Fruit fly (Drosophila melanogaster) whole organism: ENCODE results near the gene CG32988.

Source experiments
- CG8478 ChIP-seq: fragments of >200 bp; optimal IDR thresholded peaks from 2 replicates; lab custom pipeline; 2018; ENCODE audit warnings: inconsistent platforms
- Dll ChIP-seq: fragments of >200 bp; optimal IDR thresholded peaks from 2 replicates; lab custom pipeline; 2017
- EcR ChIP-seq, 2 experiments: fragments of >200 bp; optimal IDR thresholded peaks; 2 replicates each; lab custom pipeline; 2017; ENCODE audit warnings: missing biosample characterization in 2 of 2, missing genetic modification characterization in 2 of 2, missing genetic modification reagents in 2 of 2
- pan ChIP-seq: fragments of >200 bp; optimal IDR thresholded peaks from 2 replicates; lab custom pipeline; 2017
- psq ChIP-seq: fragments of >200 bp; optimal IDR thresholded peaks from 2 replicates; lab custom pipeline; 2017
- usp ChIP-seq: fragments of >200 bp; optimal IDR thresholded peaks from 2 replicates; lab custom pipeline; 2017; ENCODE audit warnings: missing biosample characterization, missing genetic modification characterization, mixed read lengths

The CG32988 gene

DNA sequence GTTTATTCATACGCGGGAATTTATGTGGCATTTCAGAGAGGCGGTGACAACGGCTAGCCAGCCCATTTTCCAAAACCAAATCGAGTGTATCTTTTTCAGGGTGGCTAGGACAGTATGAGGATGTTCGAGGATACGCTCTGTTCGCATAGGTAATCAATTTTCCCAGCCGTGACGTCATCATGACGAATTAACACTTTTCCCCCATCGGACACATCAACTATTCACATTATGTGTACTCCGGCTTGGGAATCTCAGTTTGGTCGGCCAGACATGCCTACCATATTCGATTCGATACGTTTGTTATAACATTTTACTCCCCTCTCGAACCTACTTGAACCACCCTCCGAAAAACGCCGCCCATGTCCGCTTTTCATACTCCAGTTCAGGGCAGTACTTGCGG, 21.1 kb upstream of the CG32988 start:
- TF ChIP-seq CG8478, result no peak
- no peak for TF ChIP-seq psq (lab: Kevin White, UChicago)
- no peak for TF ChIP-seq Dll (lab: Kevin White, UChicago)
- TF ChIP-seq usp (GFP tag; lab: Kevin White, UChicago), result no peak

DNA sequence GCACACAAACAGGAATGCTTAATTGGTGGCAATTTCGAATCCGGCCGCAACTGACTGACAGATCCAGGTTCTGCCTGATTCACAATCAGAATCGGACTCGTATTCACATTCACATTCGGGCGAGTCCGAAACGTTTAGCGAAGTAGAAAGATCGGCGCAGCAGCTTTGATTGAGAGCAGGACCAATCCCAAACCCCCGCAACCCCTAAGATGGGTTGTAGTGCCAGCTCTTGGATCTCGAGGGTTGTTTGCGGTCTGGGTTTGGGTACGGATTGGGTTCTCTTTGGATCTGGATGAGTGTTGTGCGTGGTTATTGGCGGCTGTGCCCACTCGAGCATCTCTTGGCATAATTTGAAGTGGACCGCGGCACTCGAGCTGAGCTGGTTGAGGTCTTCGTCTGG, 20.0 kb upstream of the CG32988 start:
- no peak for TF ChIP-seq usp (GFP tag; lab: Kevin White, UChicago)
- TF ChIP-seq EcR (GFP tag; optimal IDR thresholded peaks at IDR 0.05; lab: Kevin White, UChicago), result no peak
- TF ChIP-seq CG8478, result no peak
- no peak for TF ChIP-seq Dll (lab: Kevin White, UChicago)
- no peak for TF ChIP-seq psq (lab: Kevin White, UChicago)
- no peak for TF ChIP-seq pan

DNA sequence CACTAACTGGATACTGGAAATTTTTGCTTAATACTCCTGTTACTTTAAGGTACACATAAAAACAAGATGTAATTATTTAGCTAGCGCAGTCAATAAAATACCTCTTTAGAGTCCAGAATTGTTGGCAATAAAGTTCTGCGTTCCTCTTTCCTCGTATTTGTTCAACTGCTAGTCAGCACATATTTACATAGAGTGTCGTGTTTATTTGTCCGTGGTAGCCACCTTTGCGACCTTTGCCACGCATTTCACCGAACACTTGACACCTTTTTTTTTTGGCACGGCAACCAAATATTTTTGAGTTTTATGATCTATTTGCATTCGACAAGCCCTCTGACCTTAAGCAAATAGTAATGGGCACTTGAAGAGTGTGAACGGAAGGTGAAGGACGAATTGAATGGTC, 18.7 kb upstream of the CG32988 start:
- TF ChIP-seq EcR (GFP tag; optimal IDR thresholded peaks at IDR 0.05; lab: Kevin White, UChicago) (no peak), Dll (lab: Kevin White, UChicago) (no peak), usp (GFP tag; lab: Kevin White, UChicago) (no peak), CG8478 (no peak)

DNA sequence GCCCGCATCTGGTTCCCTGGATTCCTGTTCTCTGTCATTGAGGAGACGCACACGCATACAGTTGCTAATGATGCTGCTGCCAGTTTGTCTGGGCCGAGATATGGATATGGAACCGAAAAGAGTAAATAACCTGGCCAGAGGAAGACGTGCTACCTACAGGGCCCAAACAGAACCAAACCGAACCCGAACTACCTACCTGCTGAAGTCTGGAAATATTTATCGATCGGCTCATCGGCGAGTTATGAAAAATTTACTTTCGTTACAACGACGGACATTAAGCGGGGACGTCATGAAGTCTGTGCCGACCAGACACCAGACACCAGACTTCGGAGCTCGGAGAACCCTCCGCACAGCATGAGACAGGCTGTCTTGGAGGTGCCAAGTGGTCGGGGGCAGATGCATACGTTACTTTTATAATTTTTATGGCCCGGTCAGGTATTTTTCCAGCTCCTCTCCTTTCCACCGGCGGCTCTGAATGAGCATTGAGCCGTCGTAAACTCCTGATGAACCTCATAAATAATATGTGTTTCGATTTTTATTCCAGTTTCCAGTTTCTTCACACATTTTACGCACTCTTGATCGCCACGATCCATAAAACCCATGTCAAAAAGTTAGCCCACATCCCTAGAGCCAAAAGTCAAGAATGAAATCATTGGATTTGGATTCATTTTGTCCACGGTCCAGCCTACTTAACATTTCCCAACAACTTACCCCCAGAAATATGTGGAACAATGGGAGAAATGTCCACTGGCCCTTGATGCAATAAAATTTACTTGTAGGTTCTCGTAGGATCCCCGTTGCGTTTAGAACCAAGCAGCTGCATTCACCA, 17.7 kb upstream of the CG32988 start:
- TF ChIP-seq CG8478, result no peak
- TF ChIP-seq Dll (lab: Kevin White, UChicago), result no peak
- TF ChIP-seq usp (GFP tag; lab: Kevin White, UChicago), result no peak
- no peak for TF ChIP-seq EcR (GFP tag; optimal IDR thresholded peaks at IDR 0.05; lab: Kevin White, UChicago)
- TF ChIP-seq psq (lab: Kevin White, UChicago), result no peak
- no peak for TF ChIP-seq pan

DNA sequence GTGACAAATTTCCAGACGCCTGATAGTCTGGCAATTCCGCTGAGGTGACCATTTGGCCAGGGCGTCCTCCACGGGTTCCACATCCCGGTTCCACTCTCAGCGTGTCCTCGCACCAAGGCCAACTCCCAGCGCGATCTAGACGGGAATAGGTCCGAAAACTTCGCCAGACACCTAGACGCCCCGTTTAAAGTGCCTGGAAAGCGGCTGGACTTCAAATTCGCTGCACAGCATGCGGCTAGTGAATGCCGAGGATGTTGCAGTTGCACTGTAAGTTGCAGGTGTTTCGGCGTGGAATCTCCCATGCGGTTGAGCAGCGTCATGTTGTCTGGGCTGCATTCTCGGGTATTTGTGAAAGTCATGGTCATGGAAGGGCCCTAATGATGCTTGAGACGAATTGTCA, 15.5 kb upstream of the CG32988 start:
- TF ChIP-seq CG8478, result no peak
- no peak for TF ChIP-seq usp (GFP tag; lab: Kevin White, UChicago)
- TF ChIP-seq EcR (GFP tag; optimal IDR thresholded peaks at IDR 0.05; lab: Kevin White, UChicago), result no peak
- no peak for TF ChIP-seq psq (lab: Kevin White, UChicago)

DNA sequence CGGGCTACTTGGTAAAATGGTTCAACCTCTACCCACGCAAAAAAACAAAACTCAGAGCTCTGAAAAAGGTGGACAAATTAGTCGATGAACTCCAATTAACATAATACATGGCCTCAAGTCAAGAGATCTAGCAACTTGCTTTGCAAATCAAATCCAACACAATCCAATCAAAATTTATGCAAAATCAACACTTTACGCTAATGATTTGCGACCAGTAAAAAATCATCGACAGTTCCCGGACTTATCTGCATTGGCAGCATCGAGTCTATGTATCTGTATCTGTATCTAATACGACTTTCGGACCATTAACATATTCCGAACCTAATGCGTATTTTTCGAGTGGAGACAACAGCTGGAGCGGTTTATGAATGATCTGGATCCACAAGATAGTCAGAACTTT, 13.6 kb upstream of the CG32988 start:
- no peak for TF ChIP-seq Dll (lab: Kevin White, UChicago)
- no peak for TF ChIP-seq EcR (GFP tag; optimal IDR thresholded peaks at IDR 0.05; lab: Kevin White, UChicago)
- TF ChIP-seq pan, result no peak
- TF ChIP-seq psq (lab: Kevin White, UChicago), result no peak
- no peak for TF ChIP-seq usp (GFP tag; lab: Kevin White, UChicago)
- TF ChIP-seq CG8478, result no peak

DNA sequence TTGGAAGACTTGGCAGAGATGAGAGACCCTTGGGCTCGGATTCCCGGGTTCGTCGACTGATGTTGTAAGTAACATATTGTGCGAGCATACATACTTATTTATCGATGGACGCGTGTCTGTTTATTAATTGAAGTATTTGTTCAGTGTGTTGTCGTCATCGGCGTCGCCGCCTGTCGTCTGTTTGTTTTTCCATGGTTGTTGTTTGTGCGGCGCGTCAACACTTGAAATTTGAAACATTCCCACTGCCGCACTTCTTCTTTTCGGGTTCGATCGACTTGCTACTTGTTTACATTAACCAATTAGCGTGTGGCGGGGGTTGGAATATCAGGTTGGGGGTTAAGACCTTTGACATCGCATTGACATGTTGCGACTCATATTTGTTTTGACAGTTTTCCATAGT, 12.4 kb upstream of the CG32988 start:
- TF ChIP-seq pan, result no peak
- TF ChIP-seq EcR (GFP tag; optimal IDR thresholded peaks at IDR 0.05; lab: Kevin White, UChicago), result no peak
- TF ChIP-seq usp (GFP tag; lab: Kevin White, UChicago), result no peak
- TF ChIP-seq CG8478, result no peak
- no peak for TF ChIP-seq Dll (lab: Kevin White, UChicago)
- no peak for TF ChIP-seq psq (lab: Kevin White, UChicago)

DNA sequence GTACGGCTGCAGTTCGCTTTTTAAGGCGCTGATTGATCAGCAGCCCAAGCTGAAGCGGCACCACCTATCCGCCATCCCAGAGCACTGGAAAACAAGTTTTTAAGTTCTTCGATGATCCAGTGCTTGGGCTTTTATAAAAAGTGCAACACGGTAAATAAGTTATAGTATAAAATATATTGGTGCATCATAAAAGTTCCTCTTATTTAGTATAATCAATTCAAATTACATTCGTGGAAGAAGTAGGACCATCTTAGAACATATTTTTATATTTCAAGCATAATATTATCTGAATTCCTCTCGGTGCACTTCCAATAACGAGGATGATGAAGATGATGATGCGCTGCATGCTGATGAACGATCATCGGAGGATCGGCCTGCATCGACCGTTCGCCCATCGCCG, 9.2 kb upstream of the CG32988 start:
- no peak for TF ChIP-seq CG8478

DNA sequence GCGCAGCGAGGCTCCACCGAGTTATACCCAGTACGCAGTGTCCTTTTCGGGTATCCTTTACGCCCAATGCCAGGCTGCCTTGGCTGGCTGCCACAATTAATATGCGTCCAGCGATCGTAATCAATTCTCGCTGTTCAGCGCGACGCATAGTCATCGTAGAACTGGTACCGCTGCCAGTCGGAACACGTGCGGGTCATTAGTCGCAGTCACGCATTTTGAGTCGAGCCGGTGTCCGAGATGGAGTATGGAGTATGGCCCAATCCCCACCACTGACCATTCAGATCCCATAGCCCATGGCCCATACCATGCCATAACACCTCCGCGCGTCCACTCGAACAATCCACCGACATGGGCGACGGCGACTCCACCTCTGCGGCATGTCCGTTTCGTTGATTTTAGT, 6.9 kb upstream of the CG32988 start:
- TF ChIP-seq pan, result no peak
- no peak for TF ChIP-seq psq (lab: Kevin White, UChicago)
- no peak for TF ChIP-seq usp (GFP tag; lab: Kevin White, UChicago)
- no peak for TF ChIP-seq CG8478
- TF ChIP-seq Dll (lab: Kevin White, UChicago), result no peak
- TF ChIP-seq EcR (GFP tag; optimal IDR thresholded peaks at IDR 0.05; lab: Kevin White, UChicago), result no peak

DNA sequence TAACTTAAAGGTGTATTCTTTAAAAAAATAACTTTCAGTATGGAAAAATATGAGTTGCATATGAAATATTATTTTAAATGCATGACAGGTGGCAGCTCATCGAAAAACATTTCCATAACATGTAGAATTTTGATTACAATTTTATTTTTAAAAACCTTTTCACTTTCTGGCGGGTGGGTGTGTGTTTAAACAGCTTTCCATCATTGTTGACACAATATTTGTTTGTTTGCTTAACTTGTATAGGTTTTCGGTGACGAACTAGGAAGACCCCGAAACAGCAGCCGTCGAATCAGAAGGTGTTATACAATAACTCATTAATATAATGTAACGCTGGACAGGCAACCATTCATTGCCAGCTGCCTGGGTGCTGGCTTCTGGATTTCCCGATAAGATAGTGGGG, 4.8 kb upstream of the CG32988 start:
- TF ChIP-seq Dll (lab: Kevin White, UChicago) (no peak), psq (lab: Kevin White, UChicago) (no peak), EcR (GFP tag; optimal IDR thresholded peaks at IDR 0.05; lab: Kevin White, UChicago) (no peak), usp (GFP tag; lab: Kevin White, UChicago) (no peak), CG8478 (no peak), pan (no peak)

DNA sequence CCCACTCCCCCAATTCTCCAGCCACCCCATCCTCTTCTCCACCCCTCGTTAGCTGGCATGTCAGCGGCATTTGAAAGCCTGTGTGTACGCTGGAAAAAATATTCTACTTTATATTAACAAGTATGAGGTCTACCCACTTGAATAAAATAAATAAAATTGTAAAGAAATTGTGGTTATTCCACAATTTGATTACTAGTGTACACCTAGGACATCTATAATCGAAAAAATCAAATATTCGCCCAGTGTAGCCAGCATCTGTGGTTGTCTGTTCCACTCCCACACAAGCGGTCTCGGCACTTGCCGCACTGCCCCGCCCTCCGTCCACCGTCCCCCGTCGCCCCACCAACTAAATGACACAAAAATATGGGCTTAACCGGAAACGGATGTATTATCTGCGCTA, 3.9 kb upstream of the CG32988 start:
- TF ChIP-seq CG8478 (no peak), psq (lab: Kevin White, UChicago) (no peak), EcR (GFP tag; optimal IDR thresholded peaks at IDR 0.05; lab: Kevin White, UChicago) (no peak), usp (GFP tag; lab: Kevin White, UChicago) (no peak)

DNA sequence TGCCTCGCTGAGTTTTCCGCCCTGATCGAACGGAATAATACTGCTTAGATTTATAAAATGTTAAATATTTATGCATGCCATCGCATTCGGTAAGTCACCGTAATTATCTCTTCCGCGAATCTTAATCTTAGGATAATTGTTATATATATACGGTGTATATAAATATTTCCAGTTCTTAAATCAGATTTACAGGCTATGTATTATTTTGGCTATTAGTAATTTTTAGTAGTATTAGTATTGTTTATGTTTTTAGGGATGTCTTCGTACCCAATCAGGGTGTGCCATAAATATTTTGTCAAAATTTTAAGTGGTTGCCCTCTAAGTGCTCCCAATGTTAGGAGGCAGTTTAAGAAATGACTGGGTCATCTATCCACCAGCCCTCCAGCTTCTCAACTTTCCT, 2.2 kb upstream of the CG32988 start, which contains the start of gene CG32986:
Gene CG32986, plus strand, starts transcription at position 301 of the 400 bp plus-strand sequence.
- TF ChIP-seq psq (lab: Kevin White, UChicago) (no peak), EcR (GFP tag; optimal IDR thresholded peaks at IDR 0.05; lab: Kevin White, UChicago) (no peak), Dll (lab: Kevin White, UChicago) (no peak), pan (no peak), CG8478 (no peak), usp (GFP tag; lab: Kevin White, UChicago) (no peak)

DNA sequence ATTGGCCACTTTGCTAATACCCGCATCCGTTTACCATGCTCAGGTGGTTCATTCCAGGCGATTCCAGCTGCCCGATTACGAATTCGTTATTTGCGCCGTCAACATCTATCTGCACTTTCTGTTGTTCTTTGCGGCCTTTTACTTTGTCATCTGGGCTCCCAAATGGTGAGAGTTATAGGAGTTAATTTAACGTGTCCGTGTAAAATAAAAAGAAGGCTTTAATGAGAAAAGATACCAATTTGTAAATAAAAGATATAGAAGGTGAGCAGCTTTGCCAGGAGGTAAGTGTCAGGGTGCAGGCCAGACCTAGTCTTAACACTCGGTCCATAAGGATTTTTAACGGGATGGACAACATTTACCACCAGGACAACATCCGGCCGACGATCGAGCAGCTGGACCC, 1.2 kb upstream of the CG32988 start, which contains the start of gene CG32987:
Gene CG32987, plus strand, starts transcription at position 301 of the 400 bp plus-strand sequence.
- TF ChIP-seq pan (no peak), CG8478 (no peak), Dll (lab: Kevin White, UChicago) (no peak), usp (GFP tag; lab: Kevin White, UChicago) (no peak), EcR (GFP tag; optimal IDR thresholded peaks at IDR 0.05; lab: Kevin White, UChicago) (no peak), psq (lab: Kevin White, UChicago) (no peak)
